Worm (Caenorhabditis elegans): ENCODE data around the gene ufd-2.

The ufd-2 gene

DNA sequence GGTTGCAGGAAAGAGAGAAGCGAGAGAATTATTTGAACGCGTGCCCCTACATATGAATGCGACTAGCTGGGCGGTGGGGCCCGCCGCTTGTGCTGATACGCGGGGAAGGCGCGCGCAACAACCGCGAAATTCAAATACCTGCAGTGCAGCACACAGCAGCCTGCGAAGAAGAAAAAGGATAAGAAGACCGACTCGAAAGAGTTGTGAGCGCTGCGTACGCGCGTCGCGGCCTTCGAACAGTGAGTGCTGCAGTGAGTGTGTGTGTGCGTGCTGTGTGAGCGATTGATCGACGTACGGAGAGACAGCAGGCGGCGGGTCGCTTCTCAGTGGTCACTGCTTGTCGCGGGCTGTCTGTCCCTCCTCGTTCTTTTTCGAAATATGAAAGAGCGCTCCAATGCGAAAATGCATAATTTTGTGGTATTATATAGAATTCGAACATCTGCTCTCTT is 34.3 kb upstream of the ufd-2 start (continued):
- TF ChIP-seq mdl-1 (tag; optimal IDR thresholded peaks at IDR 0.05) (peak in 1 of 2 experiments; percentile 68), R02D3.7 (tag; optimal IDR thresholded peaks at IDR 0.05) (no peak), egl-27 (tag; optimal IDR thresholded peaks at IDR 0.05) (peak; percentile 55), nhr-25 (tag; optimal IDR thresholded peaks at IDR 0.05) (peak; percentile 50), ama-1 (optimal IDR thresholded peaks at IDR 0.05) (no peak), ztf-1 (GFP tag; conservative IDR thresholded peaks at IDR 0.05) (no peak), nhr-23 (tag; optimal IDR thresholded peaks at IDR 0.05) (no peak), mbf-1 (tag; optimal IDR thresholded peaks at IDR 0.05) (no peak), F13H6.1 (tag; optimal IDR thresholded peaks at IDR 0.05) (peak; percentile 95), ZK546.5 (tag; optimal IDR thresholded peaks at IDR 0.05) (peak; percentile 16), ztf-4 (tag; optimal IDR thresholded peaks at IDR 0.05) (peak; percentile 45)

DNA sequence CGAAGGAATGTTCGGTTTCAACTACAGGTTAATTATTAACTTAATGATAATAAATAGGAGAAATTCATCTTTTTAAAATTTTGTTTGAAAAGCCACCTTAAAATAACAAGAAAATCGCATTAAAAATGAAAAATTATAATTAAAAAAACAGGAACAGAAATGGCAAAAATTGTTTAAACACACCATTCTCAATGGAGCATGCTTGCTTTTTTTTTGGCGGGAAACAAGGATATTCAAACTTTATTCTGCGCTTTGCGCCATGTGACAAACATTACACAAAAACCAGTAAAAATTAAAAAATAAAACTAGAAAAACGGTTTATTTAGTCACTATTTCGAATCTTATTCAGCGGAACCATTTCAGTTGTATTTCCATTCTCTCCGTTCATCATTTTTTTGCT is 33.8 kb upstream of the ufd-2 start:
- TF ChIP-seq sma-3 (GFP tag; optimal IDR thresholded peaks at IDR 0.05) (no peak), F13H6.1 (tag; optimal IDR thresholded peaks at IDR 0.05) (no peak), zag-1 (tag; optimal IDR thresholded peaks at IDR 0.05) (no peak), ceh-82 (tag; optimal IDR thresholded peaks at IDR 0.05) (no peak), sem-4 (tag; optimal IDR thresholded peaks at IDR 0.05) (no peak), ztf-4 (tag; optimal IDR thresholded peaks at IDR 0.05) (no peak), lsy-2 (tag; optimal IDR thresholded peaks at IDR 0.05) (no peak), lin-39 (tag; optimal IDR thresholded peaks at IDR 0.05) (no peak), nhr-11 (tag; optimal IDR thresholded peaks at IDR 0.05) (no peak), crh-2 (tag; optimal IDR thresholded peaks at IDR 0.05) (no peak), ztf-1 (GFP tag; conservative IDR thresholded peaks at IDR 0.05) (no peak), unc-62 (GFP tag; optimal IDR thresholded peaks at IDR 0.05) (no peak), mab-5 (tag; optimal IDR thresholded peaks at IDR 0.05) (no peak)

DNA sequence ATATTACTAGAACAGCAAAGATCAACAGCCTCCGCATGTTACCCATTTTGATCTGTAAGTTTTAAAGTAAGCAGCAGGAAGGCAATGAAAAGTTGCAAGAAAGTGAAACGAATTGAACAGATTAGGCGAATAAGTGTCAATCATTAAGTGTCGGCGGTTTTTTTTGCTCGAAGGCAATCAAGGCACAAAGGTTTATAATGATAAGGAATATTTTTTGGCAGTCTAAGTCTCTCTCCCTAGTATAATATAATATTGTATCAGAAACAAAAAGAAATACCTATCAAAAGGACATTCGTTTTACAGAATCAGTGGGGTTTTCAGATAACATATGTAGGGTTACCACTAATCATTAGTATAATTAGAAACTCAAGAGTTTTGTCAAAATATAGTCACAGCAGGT is 29.9 kb upstream of the ufd-2 start, which contains the start of gene nrf-6:
Gene nrf-6 (minus strand): TSS at position 52 of the 400 bp plus-strand sequence.
- TF ChIP-seq blmp-1 (tag; optimal IDR thresholded peaks at IDR 0.05; ENCODE audit: insufficient read depth): no peak
- peak; percentile 56 for TF ChIP-seq fos-1 (tag; optimal IDR thresholded peaks at IDR 0.05)
- TF ChIP-seq crh-2 (tag; optimal IDR thresholded peaks at IDR 0.05): no peak
- TF ChIP-seq ztf-4 (tag; optimal IDR thresholded peaks at IDR 0.05): no peak

DNA sequence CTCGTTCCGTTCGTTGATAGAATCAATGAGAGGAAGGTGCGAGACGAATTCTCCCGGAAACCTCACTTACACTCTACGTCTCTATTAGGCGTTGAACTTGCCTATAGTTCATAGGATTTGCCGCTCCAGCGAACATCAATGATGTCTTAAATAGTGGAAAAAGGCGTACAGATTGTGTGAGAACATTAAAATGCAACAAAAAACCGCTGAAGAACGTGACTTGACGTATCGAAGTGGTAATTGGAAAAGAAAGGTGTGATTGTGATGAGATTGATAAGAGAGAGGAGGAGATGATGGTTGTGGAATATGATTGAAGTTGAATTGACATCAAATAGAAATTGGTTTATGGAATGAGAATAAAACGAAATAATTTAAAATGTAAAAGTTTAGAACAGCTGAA is 28.5 kb upstream of the ufd-2 start:
- TF ChIP-seq ama-1 (optimal IDR thresholded peaks at IDR 0.05) (no peak), fos-1 (tag; optimal IDR thresholded peaks at IDR 0.05) (peak; percentile 46), nhr-6 (tag; optimal IDR thresholded peaks at IDR 0.05) (no peak), ztf-4 (tag; optimal IDR thresholded peaks at IDR 0.05) (no peak)

ce11 chrII:8034617-8035016 is 27.9 kb upstream of the ufd-2 start:
- TF ChIP-seq ztf-4 (tag; optimal IDR thresholded peaks at IDR 0.05) (no peak), snpc-4 (tag; optimal IDR thresholded peaks at IDR 0.05) (no peak), nhr-10 (tag; optimal IDR thresholded peaks at IDR 0.05) (no peak), sma-9 (GFP tag; optimal IDR thresholded peaks at IDR 0.05) (no peak), sma-9 (tag; optimal IDR thresholded peaks at IDR 0.05) (no peak), crh-2 (tag; optimal IDR thresholded peaks at IDR 0.05) (no peak), R02D3.7 (tag; optimal IDR thresholded peaks at IDR 0.05) (no peak), nhr-23 (tag; optimal IDR thresholded peaks at IDR 0.05) (no peak), ztf-1 (GFP tag; conservative IDR thresholded peaks at IDR 0.05) (no peak), ZK546.5 (tag; optimal IDR thresholded peaks at IDR 0.05) (no peak), gmeb-1 (tag; optimal IDR thresholded peaks at IDR 0.05) (no peak), dmd-4 (tag; optimal IDR thresholded peaks at IDR 0.05) (no peak), Y55F3AM.14 (GFP tag; optimal IDR thresholded peaks at IDR 0.05) (no peak), ceh-16 (tag; optimal IDR thresholded peaks at IDR 0.05) (no peak), elt-1 (tag; optimal IDR thresholded peaks at IDR 0.05) (no peak), nhr-77 (tag; optimal IDR thresholded peaks at IDR 0.05) (no peak), sem-4 (tag; optimal IDR thresholded peaks at IDR 0.05) (no peak)

- no peak for TF ChIP-seq ZK546.5 (tag; optimal IDR thresholded peaks at IDR 0.05)
These were observed 26.9 kb upstream of the ufd-2 start, which contains the start of gene sap-49 for ce11 chrII:8035667-8036066. TSS of gene sap-49 (minus strand) at chrII:8035767.

Measured in whole organism, L2 larva.